Fruit fly (Drosophila melanogaster) whole organism, embryonic: ENCODE measurements around the gene orb.
A peak's percentile ranks its signal among the peaks of the same experiment; 100 is the strongest.

Source experiments
- Aef1 ChIP-seq: fragments of 200-800 bp; sonication (Bioruptor generic); IDR thresholded peaks from 3 replicates; pipeline ENCODE4 v1.3.6; 2022; ENCODE audit warnings: missing biosample characterization, missing genetic modification characterization
- Atf3 ChIP-seq: fragments of 200-800 bp; sonication (Bioruptor generic); optimal IDR thresholded peaks from 3 replicates; lab custom pipeline; 2016; ENCODE audit warnings: missing biosample characterization, missing genetic modification characterization
- Awh ChIP-seq: fragments of 200-800 bp; sonication (Bioruptor generic); IDR thresholded peaks from 2 replicates; pipeline ENCODE4, ENCODE4 v1.3.6; 2022; ENCODE audit warnings: missing biosample characterization, missing genetic modification characterization
- CG11247 ChIP-seq: fragments of 200-800 bp; sonication (Bioruptor generic); IDR thresholded peaks from 2 replicates; pipeline ENCODE4 v1.3.6; 2022; ENCODE audit warnings: missing biosample characterization, missing genetic modification characterization
- CG11560 ChIP-seq: fragments of 200-800 bp; sonication (Bioruptor generic); IDR thresholded peaks from 3 replicates; pipeline ENCODE4 v1.3.6; 2022; ENCODE audit warnings: missing biosample characterization, missing genetic modification characterization
- CG1233 ChIP-seq: fragments of 200-800 bp; sonication (Bioruptor generic); optimal IDR thresholded peaks from 4 replicates; lab custom pipeline; 2018; ENCODE audit warnings: missing biosample characterization, mild to moderate bottlenecking, missing genetic modification characterization
- CG12391 ChIP-seq: fragments of 200-800 bp; sonication (Bioruptor generic); optimal IDR thresholded peaks from 3 replicates; lab custom pipeline; 2018; ENCODE audit warnings: missing biosample characterization, mild to moderate bottlenecking, missing genetic modification characterization, moderate library complexity
- CG14014 ChIP-seq: fragments of 200-800 bp; sonication (Bioruptor generic); IDR thresholded peaks from 2 replicates; pipeline ENCODE4 v1.3.6; 2022; ENCODE audit warnings: missing biosample characterization, missing genetic modification characterization
- CG17359 ChIP-seq: fragments of 200-800 bp; sonication (Bioruptor generic); optimal IDR thresholded peaks from 3 replicates; lab custom pipeline; 2018; ENCODE audit warnings: missing biosample characterization, mild to moderate bottlenecking, missing genetic modification characterization, moderate library complexity
- CG17829 ChIP-seq: fragments of 200-800 bp; optimal IDR thresholded peaks from 2 replicates; lab custom pipeline; 2019; ENCODE audit warnings: missing biosample characterization, mild to moderate bottlenecking, missing genetic modification characterization, moderate library complexity
- CG2116 ChIP-seq: fragments of 200-800 bp; sonication (Bioruptor generic); optimal IDR thresholded peaks from 3 replicates; lab custom pipeline; 2018; ENCODE audit warnings: missing biosample characterization, mild to moderate bottlenecking, missing genetic modification characterization
- CG4328 ChIP-seq: fragments of 200-800 bp; sonication (Bioruptor generic); optimal IDR thresholded peaks from 3 replicates; lab custom pipeline; 2017; ENCODE audit warnings: missing biosample characterization, missing genetic modification reagents, missing genetic modification characterization
- CG7556 ChIP-seq: fragments of 200-800 bp; sonication (Bioruptor generic); optimal IDR thresholded peaks from 2 replicates; lab custom pipeline; 2017; ENCODE audit warnings: missing biosample characterization, mild to moderate bottlenecking, missing genetic modification characterization
- CG8089 ChIP-seq: fragments of 200-800 bp; sonication (Bioruptor generic); optimal IDR thresholded peaks from 3 replicates; lab custom pipeline; 2016; ENCODE audit warnings: missing biosample characterization, missing genetic modification characterization
- Drgx ChIP-seq: fragments of 200-800 bp; sonication (Bioruptor generic); IDR thresholded peaks from 2 replicates; pipeline ENCODE4 v1.3.6; 2022; ENCODE audit warnings: missing biosample characterization, missing genetic modification characterization
- GATAe ChIP-seq: fragments of 200-800 bp; sonication (Bioruptor generic); conservative IDR thresholded peaks from 2 replicates; pipeline ENCODE4 v1.3.6; 2022; ENCODE audit warnings: missing biosample characterization, missing genetic modification characterization
- Mad ChIP-seq: fragments of 200-800 bp; sonication (Bioruptor generic); optimal IDR thresholded peaks from 2 replicates; lab custom pipeline; 2016; ENCODE audit warnings: missing biosample characterization, missing genetic modification characterization
- Nf-YA ChIP-seq: fragments of 200-800 bp; sonication (Bioruptor generic); IDR thresholded peaks from 2 replicates; pipeline ENCODE4 v1.3.6; 2022; ENCODE audit warnings: missing biosample characterization, missing genetic modification characterization
- Nf-YB ChIP-seq: fragments of 200-800 bp; sonication (Bioruptor generic); optimal IDR thresholded peaks from 3 replicates; lab custom pipeline; 2019; ENCODE audit warnings: missing biosample characterization, mild to moderate bottlenecking, missing genetic modification characterization, moderate library complexity
- Tbp ChIP-seq: fragments of >200 bp; optimal IDR thresholded peaks from 2 replicates; lab custom pipeline; 2018; ENCODE audit warnings: missing biosample characterization, missing genetic modification characterization
- abd-A ChIP-seq: fragments of 200-800 bp; sonication (Bioruptor generic); optimal IDR thresholded peaks from 3 replicates; lab custom pipeline; 2019; ENCODE audit warnings: missing biosample characterization, mild to moderate bottlenecking, missing genetic modification characterization, moderate library complexity
- ap ChIP-seq: fragments of 200-800 bp; sonication (Bioruptor generic); IDR thresholded peaks from 2 replicates; pipeline ENCODE4 v1.3.6; 2022; ENCODE audit warnings: missing biosample characterization, missing genetic modification characterization
- az2 ChIP-seq: fragments of 200-800 bp; sonication (Bioruptor generic); optimal IDR thresholded peaks from 3 replicates; lab custom pipeline; 2016; ENCODE audit warnings: missing biosample characterization, missing genetic modification characterization
- br ChIP-seq: fragments of >200 bp; optimal IDR thresholded peaks from 2 replicates; lab custom pipeline; 2017
- cad ChIP-seq: fragments of >200 bp; optimal IDR thresholded peaks from 2 replicates; lab custom pipeline; 2017; ENCODE audit warnings: missing biosample characterization, missing genetic modification characterization
- cato ChIP-seq: fragments of 200-800 bp; sonication (Bioruptor generic); optimal IDR thresholded peaks from 2 replicates; lab custom pipeline; 2016; ENCODE audit warnings: missing biosample characterization, missing genetic modification characterization, borderline replicate concordance
- chinmo ChIP-seq: fragments of 200-800 bp; sonication (Bioruptor generic); IDR thresholded peaks from 4 replicates; pipeline ENCODE4 v1.3.6; 2022; ENCODE audit warnings: missing biosample characterization, missing genetic modification characterization; ENCODE audit not compliant: partially characterized antibody
- crol ChIP-seq: fragments of 200-800 bp; sonication (Bioruptor generic); IDR thresholded peaks from 2 replicates; pipeline ENCODE4 v1.3.6; 2022; ENCODE audit warnings: missing biosample characterization, missing genetic modification characterization
- danr ChIP-seq: fragments of 200-800 bp; sonication (Bioruptor generic); IDR thresholded peaks from 2 replicates; pipeline ENCODE4 v1.3.6; 2022; ENCODE audit warnings: missing biosample characterization, missing genetic modification characterization
- eve ChIP-seq, 2 experiments: fragments of >200 bp; optimal IDR thresholded peaks; 2 replicates each; lab custom pipeline; 2017; ENCODE audit warnings: missing biosample characterization in 2 of 2, missing genetic modification characterization in 2 of 2
- gcm ChIP-seq: fragments of 200-800 bp; sonication (Bioruptor generic); optimal IDR thresholded peaks from 2 replicates; lab custom pipeline; 2019; ENCODE audit warnings: missing biosample characterization, mild to moderate bottlenecking, missing genetic modification characterization, moderate library complexity
- grau ChIP-seq: fragments of 200-800 bp; optimal IDR thresholded peaks from 3 replicates; lab custom pipeline; 2019; ENCODE audit warnings: missing biosample characterization, mild to moderate bottlenecking, missing genetic modification characterization, moderate library complexity
- gsb-n ChIP-seq: fragments of 200-800 bp; sonication (Bioruptor generic); optimal IDR thresholded peaks from 3 replicates; lab custom pipeline; 2018; ENCODE audit warnings: missing biosample characterization, mild to moderate bottlenecking, missing genetic modification characterization
- h ChIP-seq: fragments of >200 bp; optimal IDR thresholded peaks from 2 replicates; lab custom pipeline; 2017
- hbn ChIP-seq: fragments of 200-800 bp; sonication (Bioruptor generic); IDR thresholded peaks from 2 replicates; pipeline ENCODE4 v1.3.6; 2022; ENCODE audit warnings: missing biosample characterization, missing genetic modification characterization; ENCODE audit not compliant: partially characterized antibody
- inv ChIP-seq: fragments of 200-800 bp; sonication (Bioruptor generic); IDR thresholded peaks from 2 replicates; pipeline ENCODE4 v1.3.6; 2022; ENCODE audit warnings: missing biosample characterization, missing genetic modification characterization; ENCODE audit not compliant: partially characterized antibody
- lilli ChIP-seq: fragments of 200-800 bp; sonication (Bioruptor generic); optimal IDR thresholded peaks from 3 replicates; lab custom pipeline; 2016; ENCODE audit warnings: missing biosample characterization, missing genetic modification characterization
- oc ChIP-seq: fragments of 200-800 bp; sonication (Bioruptor generic); optimal IDR thresholded peaks from 2 replicates; lab custom pipeline; 2018; ENCODE audit warnings: missing biosample characterization, mild to moderate bottlenecking, missing genetic modification characterization, moderate library complexity
- psq ChIP-seq: fragments of 200-800 bp; sonication (Bioruptor generic); optimal IDR thresholded peaks from 2 replicates; lab custom pipeline; 2017; ENCODE audit warnings: missing biosample characterization, missing genetic modification characterization
- ro ChIP-seq: fragments of 200-800 bp; sonication (Bioruptor generic); IDR thresholded peaks from 2 replicates; pipeline ENCODE4 v1.3.6; 2022; ENCODE audit warnings: missing biosample characterization, missing genetic modification characterization
- sc ChIP-seq, 3 experiments: fragments of >200 bp in 2 of 3; fragments of 200-800 bp in 1 of 3; sonication (Bioruptor generic) in 1 of 3; optimal IDR thresholded peaks; 2 replicates in 2 of 3; 3 replicates in 1 of 3; lab custom pipeline; 2017; ENCODE audit warnings: mild to moderate bottlenecking in 1 of 3, missing biosample characterization in 1 of 3, missing genetic modification characterization in 1 of 3, missing genetic modification reagents in 1 of 3
- slp2 ChIP-seq: fragments of 200-800 bp; sonication (Bioruptor generic); optimal IDR thresholded peaks from 2 replicates; lab custom pipeline; 2016; ENCODE audit warnings: missing biosample characterization, missing genetic modification characterization
- tgo ChIP-seq: fragments of 200-800 bp; sonication (Bioruptor generic); IDR thresholded peaks from 3 replicates; pipeline ENCODE4 v1.3.6; 2022; ENCODE audit warnings: missing biosample characterization, missing genetic modification characterization
- tll ChIP-seq, 2 experiments: fragments of 200-800 bp in 1 of 2; fragments of >200 bp in 1 of 2; sonication (Bioruptor generic) in 1 of 2; optimal IDR thresholded peaks; 2 replicates each; lab custom pipeline; 2017 to 2019; ENCODE audit warnings: missing biosample characterization in 2 of 2, missing genetic modification characterization in 2 of 2, mild to moderate bottlenecking in 1 of 2, moderate library complexity in 1 of 2
- unpg ChIP-seq: fragments of 200-800 bp; sonication (Bioruptor generic); optimal IDR thresholded peaks from 3 replicates; lab custom pipeline; 2018; ENCODE audit warnings: missing biosample characterization, mild to moderate bottlenecking, missing genetic modification characterization, moderate library complexity
- vvl ChIP-seq: fragments of 200-800 bp; sonication (Bioruptor generic); IDR thresholded peaks from 2 replicates; pipeline ENCODE4 v1.3.6; 2022; ENCODE audit warnings: missing biosample characterization, missing genetic modification characterization
- yki ChIP-seq: fragments of >200 bp; optimal IDR thresholded peaks from 3 replicates; lab custom pipeline; 2018

The orb gene

dm6 chr3R:23310151-23310550 lies 29.5 kb upstream of the orb start (continued):
- TF ChIP-seq unpg (peak; percentile 8), psq (GFP tag; lab: Kevin White, UChicago) (no peak), CG7556 (GFP tag; lab: Kevin White, UChicago) (peak; percentile 19), yki (lab: Kevin White, UChicago) (no peak), grau (tag; lab: Kevin White, UChicago) (peak; percentile 14)

dm6 chr3R:23309690-23310089 lies 29.0 kb upstream of the orb start:
- TF ChIP-seq inv (GFP tag; lab: Robert Waterston, UW): no peak
- TF ChIP-seq abd-A: peak; percentile 48
- no peak for TF ChIP-seq br (lab: Kevin White, UChicago)
- TF ChIP-seq tgo: no peak
- TF ChIP-seq crol (GFP tag; lab: Robert Waterston, UW): no peak
- TF ChIP-seq h (lab: Kevin White, UChicago): no peak
- TF ChIP-seq ro: no peak
- no peak for TF ChIP-seq danr (GFP tag; lab: Robert Waterston, UW)
- no peak for TF ChIP-seq CG12391 (tag; lab: Kevin White, UChicago)
- TF ChIP-seq tll (GFP tag; optimal IDR thresholded peaks at IDR 0.05; lab: Kevin White, UChicago): no peak
- no peak for TF ChIP-seq CG2116 (GFP tag; lab: Kevin White, UChicago)
- TF ChIP-seq psq (GFP tag; lab: Kevin White, UChicago): no peak
- TF ChIP-seq Tbp (GFP tag; lab: Kevin White, UChicago): no peak
- no peak for TF ChIP-seq CG11247 (GFP tag; lab: Robert Waterston, UW)
- TF ChIP-seq yki (lab: Kevin White, UChicago): no peak
- TF ChIP-seq Nf-YA (GFP tag; lab: Robert Waterston, UW): no peak
- TF ChIP-seq CG17829 (tag; lab: Kevin White, UChicago): no peak
- peak; percentile 19 for TF ChIP-seq oc (tag; lab: Kevin White, UChicago)
- TF ChIP-seq CG14014 (GFP tag; lab: Robert Waterston, UW): no peak
- no peak for TF ChIP-seq cad (GFP tag; lab: Kevin White, UChicago)
- no peak for TF ChIP-seq cato (GFP tag; lab: Kevin White, UChicago)
- 0 out of 4 replicates have a peak, but pooled peaks have one; percentile 49 for TF ChIP-seq chinmo
- no peak for TF ChIP-seq slp2 (GFP tag; lab: Kevin White, UChicago)
- no peak for TF ChIP-seq CG1233 (GFP tag; lab: Kevin White, UChicago)
- TF ChIP-seq Mad: no peak
- no peak for TF ChIP-seq lilli
- no peak for TF ChIP-seq GATAe (GFP tag; lab: Robert Waterston, UW)
- TF ChIP-seq Drgx (GFP tag; lab: Robert Waterston, UW): no peak
- TF ChIP-seq gsb-n (tag; lab: Kevin White, UChicago): peak; percentile 56
- no peak for TF ChIP-seq eve (GFP tag; optimal IDR thresholded peaks at IDR 0.05; lab: Kevin White, UChicago)
- TF ChIP-seq sc (optimal IDR thresholded peaks at IDR 0.05; lab: Kevin White, UChicago): no peak
- TF ChIP-seq sc (GFP tag; optimal IDR thresholded peaks at IDR 0.05; lab: Kevin White, UChicago): no peak
- TF ChIP-seq Aef1: no peak
- TF ChIP-seq hbn: no peak
- no peak for TF ChIP-seq Nf-YB (GFP tag; lab: Kevin White, UChicago)
- TF ChIP-seq CG8089 (GFP tag; lab: Kevin White, UChicago): no peak
- no peak for TF ChIP-seq CG11560
- no peak for TF ChIP-seq Atf3 (GFP tag; lab: Kevin White, UChicago)
- no peak for TF ChIP-seq CG17359 (tag; lab: Kevin White, UChicago)
- TF ChIP-seq ap (GFP tag; lab: Robert Waterston, UW): no peak
- no peak for TF ChIP-seq CG4328
- TF ChIP-seq gcm (GFP tag; lab: Kevin White, UChicago): peak; percentile 88
- TF ChIP-seq Awh (GFP tag; lab: Robert Waterston, UW): peak; percentile 93
- no peak for TF ChIP-seq az2 (GFP tag; lab: Kevin White, UChicago)
- peak; percentile 93 for TF ChIP-seq vvl
